In genomic region chr3R:17605872-17606271, dm6 we compare ENCODE assay signal across 1 fruit fly cellular context.
TF ChIP-seq lines count a peak whose summit lies in the region.

TSS of gene sll (plus strand) at chr3R:17606106.

TF ChIP-seq in whole organism, embryonic, 481 proteins besides CTCF, POLR2A, EP300 and RAD21 (continued from another document and continues in another):
- no peak for TF ChIP-seq zfh1 (GFP tag; IDR thresholded peaks at IDR 0.05; lab: Robert Waterston, UW)
- TF ChIP-seq fd102C (GFP tag; optimal IDR thresholded peaks at IDR 0.05; lab: Kevin White, UChicago), result peak; percentile 10
- no peak for TF ChIP-seq run (tag; optimal IDR thresholded peaks at IDR 0.05; lab: Kevin White, UChicago)
- peak; percentile 3 for TF ChIP-seq YL-1 (GFP tag; optimal IDR thresholded peaks at IDR 0.05; lab: Kevin White, UChicago)
- TF ChIP-seq CG30403 (GFP tag; optimal IDR thresholded peaks at IDR 0.05; lab: Kevin White, UChicago), result no peak
- 0 out of 3 replicates have a peak, but pooled peaks have one; percentile 21 for TF ChIP-seq CG16813 (GFP tag; IDR thresholded peaks at IDR 0.05; lab: Robert Waterston, UW; ENCODE audit: partially characterized antibody)
- peak; percentile 59 for TF ChIP-seq MBD-R2 (GFP tag; IDR thresholded peaks at IDR 0.05; lab: Robert Waterston, UW)
- no peak for TF ChIP-seq CG3163 (GFP tag; optimal IDR thresholded peaks at IDR 0.05; lab: Kevin White, UChicago)
- peak; percentile 28 for TF ChIP-seq Nf-YB (GFP tag; optimal IDR thresholded peaks at IDR 0.05; lab: Kevin White, UChicago)
- no peak for TF ChIP-seq CG10274 (GFP tag; optimal IDR thresholded peaks at IDR 0.05; lab: Kevin White, UChicago)
- no peak for TF ChIP-seq CG9876 (GFP tag; optimal IDR thresholded peaks at IDR 0.05; lab: Kevin White, UChicago)
- peak; percentile 75 for TF ChIP-seq Med (GFP tag; lab: Kevin White, UChicago)
- no peak for TF ChIP-seq Sry-β (GFP tag; optimal IDR thresholded peaks at IDR 0.05; lab: Kevin White, UChicago)
- no peak for TF ChIP-seq CG6689 (GFP tag; IDR thresholded peaks at IDR 0.05; lab: Robert Waterston, UW)
- no peak for TF ChIP-seq exex (tag; optimal IDR thresholded peaks at IDR 0.05; lab: Kevin White, UChicago)
- no peak for TF ChIP-seq maf-S (GFP tag; optimal IDR thresholded peaks at IDR 0.05; lab: Kevin White, UChicago)
- no peak for TF ChIP-seq CG17802 (tag; optimal IDR thresholded peaks at IDR 0.05; lab: Kevin White, UChicago)
- TF ChIP-seq wek (GFP tag; optimal IDR thresholded peaks at IDR 0.05; lab: Kevin White, UChicago), result peak; percentile 99
- no peak for TF ChIP-seq CG8388 (GFP tag; optimal IDR thresholded peaks at IDR 0.05; lab: Kevin White, UChicago)
- peak; percentile 83 for TF ChIP-seq CG12155 (GFP tag; optimal IDR thresholded peaks at IDR 0.05; lab: Kevin White, UChicago)
- peak; percentile 25 for TF ChIP-seq Elba2 (GFP tag; optimal IDR thresholded peaks at IDR 0.05; lab: Kevin White, UChicago)
- no peak for TF ChIP-seq Usf (GFP tag; optimal IDR thresholded peaks at IDR 0.05; lab: Kevin White, UChicago)
- no peak for TF ChIP-seq Hmr (GFP tag; optimal IDR thresholded peaks at IDR 0.05; lab: Kevin White, UChicago)
- no peak for TF ChIP-seq lov (optimal IDR thresholded peaks at IDR 0.05; lab: Kevin White, UChicago)
- no peak for TF ChIP-seq lov (GFP tag; IDR thresholded peaks at IDR 0.05; lab: Robert Waterston, UW)
- TF ChIP-seq da (GFP tag; optimal IDR thresholded peaks at IDR 0.05; lab: Kevin White, UChicago), result no peak
- no peak for TF ChIP-seq schlank (tag; optimal IDR thresholded peaks at IDR 0.05; lab: Kevin White, UChicago)
- TF ChIP-seq Ets65A (GFP tag; lab: Kevin White, UChicago), result no peak
- peak; percentile 51 for TF ChIP-seq stwl (tag; optimal IDR thresholded peaks at IDR 0.05; lab: Kevin White, UChicago)
- no peak for TF ChIP-seq danr (GFP tag; IDR thresholded peaks at IDR 0.05; lab: Robert Waterston, UW)
- TF ChIP-seq CG12744 (GFP tag; optimal IDR thresholded peaks at IDR 0.05; lab: Kevin White, UChicago), result no peak
- TF ChIP-seq CG12219 (GFP tag; optimal IDR thresholded peaks at IDR 0.05; lab: Kevin White, UChicago), result no peak
- no peak for TF ChIP-seq CG30431 (GFP tag; optimal IDR thresholded peaks at IDR 0.05; lab: Kevin White, UChicago)
- no peak for TF ChIP-seq CG4730 (GFP tag; IDR thresholded peaks at IDR 0.05; lab: Robert Waterston, UW)
- TF ChIP-seq CG3065 (GFP tag; optimal IDR thresholded peaks at IDR 0.05; lab: Kevin White, UChicago), result no peak
- no peak for TF ChIP-seq CG17186 (GFP tag; optimal IDR thresholded peaks at IDR 0.05; lab: Kevin White, UChicago)
- TF ChIP-seq CG1647 (GFP tag; optimal IDR thresholded peaks at IDR 0.05; lab: Kevin White, UChicago), result no peak
- no peak for TF ChIP-seq trh (GFP tag; optimal IDR thresholded peaks at IDR 0.05; lab: Kevin White, UChicago)
- TF ChIP-seq ap (GFP tag; IDR thresholded peaks at IDR 0.05; lab: Robert Waterston, UW), result no peak
- TF ChIP-seq hbn (GFP tag; IDR thresholded peaks at IDR 0.05; lab: Robert Waterston, UW; ENCODE audit: partially characterized antibody), result no peak
- TF ChIP-seq CG17328 (GFP tag; IDR thresholded peaks at IDR 0.05; lab: Robert Waterston, UW), result no peak
- no peak for TF ChIP-seq CG13894 (tag; optimal IDR thresholded peaks at IDR 0.05; lab: Kevin White, UChicago)
- TF ChIP-seq bsh (GFP tag; optimal IDR thresholded peaks at IDR 0.05; lab: Kevin White, UChicago), result no peak
- no peak for TF ChIP-seq Dip2 (GFP tag; IDR thresholded peaks at IDR 0.05; lab: Robert Waterston, UW)
- TF ChIP-seq H15 (GFP tag; IDR thresholded peaks at IDR 0.05; lab: Robert Waterston, UW), result no peak
- no peak for TF ChIP-seq CG15269 (tag; optimal IDR thresholded peaks at IDR 0.05; lab: Kevin White, UChicago)
- no peak for TF ChIP-seq CG11093 (GFP tag; IDR thresholded peaks at IDR 0.05; lab: Robert Waterston, UW)
- no peak for TF ChIP-seq Bdp1 (GFP tag; optimal IDR thresholded peaks at IDR 0.05; lab: Kevin White, UChicago)
- TF ChIP-seq pb (GFP tag; optimal IDR thresholded peaks at IDR 0.05; lab: Kevin White, UChicago), result no peak
- TF ChIP-seq CG17385 (GFP tag; optimal IDR thresholded peaks at IDR 0.05; lab: Kevin White, UChicago), result no peak
- TF ChIP-seq Dek (tag; optimal IDR thresholded peaks at IDR 0.05; lab: Kevin White, UChicago), result no peak
- peak; percentile 96 for TF ChIP-seq Myb (GFP tag; optimal IDR thresholded peaks at IDR 0.05; lab: Kevin White, UChicago)
- TF ChIP-seq phol (tag; optimal IDR thresholded peaks at IDR 0.05; lab: Kevin White, UChicago), result peak; percentile 25
- TF ChIP-seq CG9797 (GFP tag; optimal IDR thresholded peaks at IDR 0.05; lab: Kevin White, UChicago), result peak; percentile 64
- TF ChIP-seq E2f2 (GFP tag; IDR thresholded peaks at IDR 0.05; lab: Robert Waterston, UW), result peak; percentile 29; the same call in 1 of the 2 replicates
- no peak for TF ChIP-seq chif (GFP tag; optimal IDR thresholded peaks at IDR 0.05; lab: Kevin White, UChicago)
- no peak for TF ChIP-seq HmgD (GFP tag; optimal IDR thresholded peaks at IDR 0.05; lab: Kevin White, UChicago)
- no peak for TF ChIP-seq Six4 (GFP tag; optimal IDR thresholded peaks at IDR 0.05; lab: Kevin White, UChicago)
- TF ChIP-seq CG3281 (GFP tag; optimal IDR thresholded peaks at IDR 0.05; lab: Kevin White, UChicago), result no peak
- TF ChIP-seq crp (GFP tag; optimal IDR thresholded peaks at IDR 0.05; lab: Kevin White, UChicago), result peak; percentile 11 to 79
- peak in 1 of 3 experiments; percentile 1 for TF ChIP-seq lola (GFP tag; optimal IDR thresholded peaks at IDR 0.05; lab: Kevin White, UChicago)
- TF ChIP-seq Ets97D (GFP tag; optimal IDR thresholded peaks at IDR 0.05; lab: Kevin White, UChicago), result peak; percentile 0
- peak; percentile 20 for TF ChIP-seq CG10267 (tag; optimal IDR thresholded peaks at IDR 0.05; lab: Kevin White, UChicago)
- no peak for TF ChIP-seq CG7839 (tag; optimal IDR thresholded peaks at IDR 0.05; lab: Kevin White, UChicago)
- TF ChIP-seq CG10979 (tag; optimal IDR thresholded peaks at IDR 0.05; lab: Kevin White, UChicago), result peak; percentile 7
- TF ChIP-seq CG33213 (GFP tag; optimal IDR thresholded peaks at IDR 0.05; lab: Kevin White, UChicago), result no peak
- no peak for TF ChIP-seq CG6254 (GFP tag; optimal IDR thresholded peaks at IDR 0.05; lab: Kevin White, UChicago)
- TF ChIP-seq nmo (GFP tag; optimal IDR thresholded peaks at IDR 0.05; lab: Kevin White, UChicago), result no peak
- no peak for TF ChIP-seq CG11247 (GFP tag; IDR thresholded peaks at IDR 0.05; lab: Robert Waterston, UW)
- TF ChIP-seq ci (GFP tag; IDR thresholded peaks at IDR 0.05; lab: Robert Waterston, UW), result no peak
- no peak for TF ChIP-seq CG17912 (GFP tag; optimal IDR thresholded peaks at IDR 0.05; lab: Kevin White, UChicago)
- TF ChIP-seq CG15514 (GFP tag; optimal IDR thresholded peaks at IDR 0.05; lab: Kevin White, UChicago), result peak; percentile 38
- no peak for TF ChIP-seq E2f1 (GFP tag; IDR thresholded peaks at IDR 0.05; lab: Robert Waterston, UW)
- no peak for TF ChIP-seq eve (GFP tag; optimal IDR thresholded peaks at IDR 0.05; lab: Kevin White, UChicago)
- no peak for TF ChIP-seq CG32772 (GFP tag; IDR thresholded peaks at IDR 0.05; lab: Robert Waterston, UW)
- TF ChIP-seq ato (GFP tag; IDR thresholded peaks at IDR 0.05; lab: Robert Waterston, UW; ENCODE audit: partially characterized antibody), result no peak
- TF ChIP-seq toy (GFP tag; IDR thresholded peaks at IDR 0.05; lab: Robert Waterston, UW), result no peak
- peak; percentile 51 for TF ChIP-seq CG9437 (GFP tag; optimal IDR thresholded peaks at IDR 0.05; lab: Kevin White, UChicago)
- TF ChIP-seq Dref (GFP tag; IDR thresholded peaks at IDR 0.05; lab: Robert Waterston, UW), result peak; percentile 37
- peak; percentile 51; the same call in 1 of the 3 replicates for TF ChIP-seq CG6791 (GFP tag; IDR thresholded peaks at IDR 0.05; lab: Robert Waterston, UW; ENCODE audit: partially characterized antibody)
- no peak for TF ChIP-seq NC2β (GFP tag; optimal IDR thresholded peaks at IDR 0.05; lab: Kevin White, UChicago)
- peak; percentile 39 for TF ChIP-seq CG4617 (GFP tag; optimal IDR thresholded peaks at IDR 0.05; lab: Kevin White, UChicago; ENCODE audit: borderline replicate concordance)
- no peak for TF ChIP-seq CG12659 (GFP tag; optimal IDR thresholded peaks at IDR 0.05; lab: Kevin White, UChicago)
- TF ChIP-seq emc (GFP tag; optimal IDR thresholded peaks at IDR 0.05; lab: Kevin White, UChicago), result no peak
- no peak for TF ChIP-seq Lim3 (GFP tag; IDR thresholded peaks at IDR 0.05; lab: Robert Waterston, UW)
- TF ChIP-seq gce (GFP tag; IDR thresholded peaks at IDR 0.05; lab: Robert Waterston, UW), result no peak
- TF ChIP-seq NfI (GFP tag; optimal IDR thresholded peaks at IDR 0.05; lab: Kevin White, UChicago), result no peak
- peak; percentile 40 for TF ChIP-seq pzg (GFP tag; optimal IDR thresholded peaks at IDR 0.05; lab: Kevin White, UChicago)
- TF ChIP-seq CG12104 (GFP tag; optimal IDR thresholded peaks at IDR 0.05; lab: Kevin White, UChicago), result no peak
- peak; percentile 64; the same call in 2 of the 4 replicates for TF ChIP-seq Dll (GFP tag; IDR thresholded peaks at IDR 0.05; lab: Robert Waterston, UW; ENCODE audit: partially characterized antibody)
- 0 out of 3 replicates have a peak, but pooled peaks have one; percentile 24 for TF ChIP-seq Doc3 (GFP tag; IDR thresholded peaks at IDR 0.05; lab: Robert Waterston, UW; ENCODE audit: partially characterized antibody)
- TF ChIP-seq CG1024 (GFP tag; IDR thresholded peaks at IDR 0.05; lab: Robert Waterston, UW), result no peak
- no peak for TF ChIP-seq CG14050 (GFP tag; IDR thresholded peaks at IDR 0.05; lab: Robert Waterston, UW)
- 0 out of 4 replicates have a peak, but pooled peaks have one; percentile 11 for TF ChIP-seq chinmo (GFP tag; IDR thresholded peaks at IDR 0.05; lab: Robert Waterston, UW; ENCODE audit: partially characterized antibody)
- TF ChIP-seq abd-A (tag; optimal IDR thresholded peaks at IDR 0.05; lab: Kevin White, UChicago), result no peak
- no peak for TF ChIP-seq Hr39 (optimal IDR thresholded peaks at IDR 0.05; lab: Kevin White, UChicago)
- no peak for TF ChIP-seq br (optimal IDR thresholded peaks at IDR 0.05; lab: Kevin White, UChicago)
- TF ChIP-seq CG9727 (GFP tag; optimal IDR thresholded peaks at IDR 0.05; lab: Kevin White, UChicago), result no peak
- TF ChIP-seq CG4707 (GFP tag; optimal IDR thresholded peaks at IDR 0.05; lab: Kevin White, UChicago), result no peak
- no peak for TF ChIP-seq gsb-n (tag; optimal IDR thresholded peaks at IDR 0.05; lab: Kevin White, UChicago)
- no peak for TF ChIP-seq CG3838 (GFP tag; optimal IDR thresholded peaks at IDR 0.05; lab: Kevin White, UChicago)
- TF ChIP-seq NK7.1 (GFP tag; optimal IDR thresholded peaks at IDR 0.05; lab: Kevin White, UChicago), result no peak
- TF ChIP-seq Sry-δ (GFP tag; optimal IDR thresholded peaks at IDR 0.05; lab: Kevin White, UChicago), result peak; percentile 40
- no peak for TF ChIP-seq Mes4 (GFP tag; optimal IDR thresholded peaks at IDR 0.05; lab: Kevin White, UChicago)
- TF ChIP-seq Aef1 (GFP tag; IDR thresholded peaks at IDR 0.05; lab: Robert Waterston, UW), result no peak
- TF ChIP-seq bbx (GFP tag; IDR thresholded peaks at IDR 0.05; lab: Robert Waterston, UW; ENCODE audit: partially characterized antibody), result peak; percentile 35; the same call in 1 of the 2 replicates
- no peak for TF ChIP-seq CG32532 (GFP tag; IDR thresholded peaks at IDR 0.05; lab: Robert Waterston, UW)
- TF ChIP-seq CG11723 (GFP tag; optimal IDR thresholded peaks at IDR 0.05; lab: Kevin White, UChicago), result no peak
- TF ChIP-seq slou (GFP tag; optimal IDR thresholded peaks at IDR 0.05; lab: Kevin White, UChicago), result no peak
- no peak for TF ChIP-seq knrl (GFP tag; IDR thresholded peaks at IDR 0.05; lab: Robert Waterston, UW; ENCODE audit: partially characterized antibody)
- peak; percentile 72 for TF ChIP-seq gfzf (GFP tag; optimal IDR thresholded peaks at IDR 0.05; lab: Kevin White, UChicago)
- TF ChIP-seq CG7928 (GFP tag; optimal IDR thresholded peaks at IDR 0.05; lab: Kevin White, UChicago), result no peak
- TF ChIP-seq ftz-f1 (GFP tag; optimal IDR thresholded peaks at IDR 0.05; lab: Kevin White, UChicago), result no peak
- TF ChIP-seq CG8765 (GFP tag; IDR thresholded peaks at IDR 0.05; lab: Robert Waterston, UW), result no peak
- TF ChIP-seq Sox100B (GFP tag; optimal IDR thresholded peaks at IDR 0.05; lab: Kevin White, UChicago), result no peak
- no peak for TF ChIP-seq Kr (GFP tag; optimal IDR thresholded peaks at IDR 0.05; lab: Kevin White, UChicago)
- TF ChIP-seq HLH3B (GFP tag; IDR thresholded peaks at IDR 0.05; lab: Robert Waterston, UW), result no peak
- TF ChIP-seq kni (GFP tag; optimal IDR thresholded peaks at IDR 0.05; lab: Kevin White, UChicago), result no peak
- TF ChIP-seq zfh2 (GFP tag; optimal IDR thresholded peaks at IDR 0.05; lab: Kevin White, UChicago), result no peak
- TF ChIP-seq CG32767 (GFP tag; IDR thresholded peaks at IDR 0.05; lab: Robert Waterston, UW), result no peak
- TF ChIP-seq Atf-2 (GFP tag; optimal IDR thresholded peaks at IDR 0.05; lab: Kevin White, UChicago), result no peak
- no peak for TF ChIP-seq unc-4 (GFP tag; IDR thresholded peaks at IDR 0.05; lab: Robert Waterston, UW; ENCODE audit: partially characterized antibody)
- peak in 1 of 2 experiments; percentile 61 for TF ChIP-seq Pdp1 (GFP tag; optimal IDR thresholded peaks at IDR 0.05; lab: Kevin White, UChicago)
- TF ChIP-seq CG17829 (tag; optimal IDR thresholded peaks at IDR 0.05; lab: Kevin White, UChicago), result no peak
- TF ChIP-seq CG6175 (GFP tag; IDR thresholded peaks at IDR 0.05; lab: Robert Waterston, UW), result no peak
- TF ChIP-seq Deaf1 (tag; optimal IDR thresholded peaks at IDR 0.05; lab: Kevin White, UChicago), result no peak
- TF ChIP-seq CG12391 (tag; optimal IDR thresholded peaks at IDR 0.05; lab: Kevin White, UChicago), result peak; percentile 9
- TF ChIP-seq Mrtf (GFP tag; IDR thresholded peaks at IDR 0.05; lab: Robert Waterston, UW), result no peak
- no peak for TF ChIP-seq Spps (tag; optimal IDR thresholded peaks at IDR 0.05; lab: Kevin White, UChicago)
- TF ChIP-seq usp (GFP tag; optimal IDR thresholded peaks at IDR 0.05; lab: Kevin White, UChicago), result no peak
- TF ChIP-seq al (GFP tag; IDR thresholded peaks at IDR 0.05; lab: Robert Waterston, UW), result no peak
- TF ChIP-seq MESR4 (GFP tag; optimal IDR thresholded peaks at IDR 0.05; lab: Kevin White, UChicago), result peak; percentile 51
- TF ChIP-seq rib (GFP tag; IDR thresholded peaks at IDR 0.05; lab: Robert Waterston, UW), result no peak
- TF ChIP-seq Optix (GFP tag; IDR thresholded peaks at IDR 0.05; lab: Robert Waterston, UW), result no peak
- no peak for TF ChIP-seq Nf-YA (GFP tag; IDR thresholded peaks at IDR 0.05; lab: Robert Waterston, UW)
- peak; percentile 14 for TF ChIP-seq CG2678 (tag; optimal IDR thresholded peaks at IDR 0.05; lab: Kevin White, UChicago)
- no peak for TF ChIP-seq Nf-YC (tag; optimal IDR thresholded peaks at IDR 0.05; lab: Kevin White, UChicago)
